Fruit fly (Drosophila melanogaster) whole organism, embryonic: ENCODE results near the gene stas.

ENCODE experiments used
- Bgb ChIP-seq: fragments of 200-800 bp; sonication (Bioruptor generic); IDR thresholded peaks from 2 replicates; pipeline ENCODE4 v1.3.6; 2022; ENCODE audit warnings: missing biosample characterization, missing genetic modification characterization; ENCODE audit not compliant: partially characterized antibody
- CG1024 ChIP-seq: fragments of 200-800 bp; sonication (Bioruptor generic); IDR thresholded peaks from 2 replicates; pipeline ENCODE4 v1.3.6; 2022; ENCODE audit warnings: missing biosample characterization, missing genetic modification characterization
- CG11560 ChIP-seq: fragments of 200-800 bp; sonication (Bioruptor generic); IDR thresholded peaks from 3 replicates; pipeline ENCODE4 v1.3.6; 2022; ENCODE audit warnings: missing biosample characterization, missing genetic modification characterization
- CG11723 ChIP-seq: fragments of 200-800 bp; sonication (Bioruptor generic); optimal IDR thresholded peaks from 2 replicates; lab custom pipeline; 2017; ENCODE audit warnings: missing biosample characterization, mild to moderate bottlenecking, missing genetic modification characterization
- CG12391 ChIP-seq: fragments of 200-800 bp; sonication (Bioruptor generic); optimal IDR thresholded peaks from 3 replicates; lab custom pipeline; 2018; ENCODE audit warnings: missing biosample characterization, mild to moderate bottlenecking, missing genetic modification characterization, moderate library complexity
- CG12769 ChIP-seq: fragments of 200-800 bp; sonication (Bioruptor generic); optimal IDR thresholded peaks from 2 replicates; lab custom pipeline; 2019; ENCODE audit warnings: missing biosample characterization, mild to moderate bottlenecking, missing genetic modification characterization, moderate library complexity
- CG14860 ChIP-seq: fragments of 200-800 bp; sonication (Bioruptor generic); IDR thresholded peaks from 3 replicates; pipeline ENCODE4 v1.3.6; 2022; ENCODE audit warnings: missing biosample characterization, missing genetic modification characterization; ENCODE audit not compliant: partially characterized antibody
- CG15479 ChIP-seq: fragments of 200-800 bp; sonication (Bioruptor generic); optimal IDR thresholded peaks from 3 replicates; lab custom pipeline; 2019; ENCODE audit warnings: missing biosample characterization, mild to moderate bottlenecking, missing genetic modification characterization, moderate library complexity
- CG17802 ChIP-seq: fragments of 200-800 bp; sonication (Bioruptor generic); optimal IDR thresholded peaks from 2 replicates; lab custom pipeline; 2018; ENCODE audit warnings: missing biosample characterization, mild to moderate bottlenecking, missing genetic modification characterization, moderate library complexity
- CG17912 ChIP-seq: fragments of 200-800 bp; sonication (Bioruptor generic); optimal IDR thresholded peaks from 2 replicates; lab custom pipeline; 2018; ENCODE audit warnings: missing biosample characterization, mild to moderate bottlenecking, missing genetic modification characterization
- CG18262 ChIP-seq: fragments of 200-800 bp; optimal IDR thresholded peaks from 3 replicates; lab custom pipeline; 2019; ENCODE audit warnings: missing biosample characterization, mild to moderate bottlenecking, missing genetic modification characterization, moderate library complexity
- CG2116 ChIP-seq: fragments of 200-800 bp; sonication (Bioruptor generic); optimal IDR thresholded peaks from 3 replicates; lab custom pipeline; 2018; ENCODE audit warnings: missing biosample characterization, mild to moderate bottlenecking, missing genetic modification characterization
- CG2129 ChIP-seq: fragments of 200-800 bp; sonication (Bioruptor generic); IDR thresholded peaks from 2 replicates; pipeline ENCODE4 v1.3.6; 2022; ENCODE audit warnings: missing biosample characterization, missing genetic modification characterization; ENCODE audit not compliant: partially characterized antibody
- CG30020 ChIP-seq: fragments of 200-800 bp; optimal IDR thresholded peaks from 2 replicates; lab custom pipeline; 2019; ENCODE audit warnings: missing biosample characterization, mild to moderate bottlenecking, missing genetic modification characterization, moderate library complexity
- CG33557 ChIP-seq: fragments of 200-800 bp; sonication (Bioruptor generic); optimal IDR thresholded peaks from 2 replicates; lab custom pipeline; 2019; ENCODE audit warnings: missing biosample characterization, mild to moderate bottlenecking, missing genetic modification characterization, moderate library complexity
- CG8359 ChIP-seq: fragments of 200-800 bp; sonication (Bioruptor generic); optimal IDR thresholded peaks from 2 replicates; lab custom pipeline; 2017; ENCODE audit warnings: missing biosample characterization, mild to moderate bottlenecking, missing genetic modification characterization, borderline replicate concordance
- CG8944 ChIP-seq: fragments of 200-800 bp; sonication (Bioruptor generic); optimal IDR thresholded peaks from 3 replicates; lab custom pipeline; 2016; ENCODE audit warnings: missing biosample characterization, missing genetic modification characterization
- CG9215 ChIP-seq: fragments of 200-800 bp; sonication (Bioruptor generic); IDR thresholded peaks from 2 replicates; pipeline ENCODE4 v1.3.6; 2022; ENCODE audit warnings: missing biosample characterization, missing genetic modification characterization
- CG9437 ChIP-seq: fragments of 200-800 bp; sonication (Bioruptor generic); optimal IDR thresholded peaks from 2 replicates; lab custom pipeline; 2018; ENCODE audit warnings: missing biosample characterization, mild to moderate bottlenecking, missing genetic modification characterization
- CG9797 ChIP-seq: fragments of 200-800 bp; sonication (Bioruptor generic); optimal IDR thresholded peaks from 3 replicates; lab custom pipeline; 2018; ENCODE audit warnings: missing biosample characterization, mild to moderate bottlenecking, missing genetic modification characterization
- D ChIP-seq, 2 experiments: fragments of 200-800 bp in 1 of 2; fragments of >200 bp in 1 of 2; sonication (Bioruptor generic) in 1 of 2; optimal IDR thresholded peaks; 2 replicates in 1 of 2; 3 replicates in 1 of 2; lab custom pipeline; 2017; ENCODE audit warnings: mild to moderate bottlenecking in 1 of 2, missing biosample characterization in 1 of 2, missing genetic modification characterization in 1 of 2, missing genetic modification reagents in 1 of 2
- E2f1 ChIP-seq: fragments of 200-800 bp; sonication (Bioruptor generic); IDR thresholded peaks from 2 replicates; pipeline ENCODE4 v1.3.6; 2022; ENCODE audit warnings: missing biosample characterization, missing genetic modification characterization
- Fer1 ChIP-seq: fragments of 200-800 bp; sonication (Bioruptor generic); optimal IDR thresholded peaks from 2 replicates; lab custom pipeline; 2017; ENCODE audit warnings: missing biosample characterization, mild to moderate bottlenecking, missing genetic modification characterization
- HLH4C ChIP-seq: fragments of 200-800 bp; sonication (Bioruptor generic); IDR thresholded peaks from 3 replicates; pipeline ENCODE4 v1.3.6; 2022; ENCODE audit warnings: missing biosample characterization, missing genetic modification characterization; ENCODE audit not compliant: partially characterized antibody
- Hr78 ChIP-seq, 2 experiments: fragments of 200-800 bp in 1 of 2; fragments of >200 bp in 1 of 2; sonication (Bioruptor generic) in 1 of 2; optimal IDR thresholded peaks; 2 replicates each; lab custom pipeline; 2017 to 2019; ENCODE audit warnings: missing biosample characterization in 2 of 2, missing genetic modification characterization in 2 of 2, mild to moderate bottlenecking in 1 of 2, moderate library complexity in 1 of 2
- Rfx ChIP-seq: fragments of 200-800 bp; sonication (Bioruptor generic); IDR thresholded peaks from 2 replicates; pipeline ENCODE4 v1.3.6; 2022; ENCODE audit warnings: missing biosample characterization, missing genetic modification characterization
- Sry-δ ChIP-seq: fragments of 200-800 bp; sonication (Bioruptor generic); optimal IDR thresholded peaks from 2 replicates; lab custom pipeline; 2016; ENCODE audit warnings: missing biosample characterization, missing genetic modification characterization
- Xbp1 ChIP-seq: fragments of 200-800 bp; sonication (Bioruptor generic); optimal IDR thresholded peaks from 3 replicates; lab custom pipeline; 2016; ENCODE audit warnings: missing biosample characterization, mild to moderate bottlenecking, missing genetic modification characterization
- amos ChIP-seq: fragments of 200-800 bp; sonication (Bioruptor generic); IDR thresholded peaks from 2 replicates; pipeline ENCODE4 v1.3.6; 2022; ENCODE audit warnings: missing biosample characterization, missing genetic modification characterization; ENCODE audit not compliant: partially characterized antibody
- crc ChIP-seq: fragments of 200-800 bp; sonication (Bioruptor generic); optimal IDR thresholded peaks from 2 replicates; lab custom pipeline; 2016; ENCODE audit warnings: missing biosample characterization, missing genetic modification characterization
- eyg ChIP-seq: fragments of 200-800 bp; sonication (Bioruptor generic); optimal IDR thresholded peaks from 3 replicates; lab custom pipeline; 2016; ENCODE audit warnings: missing biosample characterization, missing genetic modification characterization
- fd64A ChIP-seq: fragments of 200-800 bp; sonication (Bioruptor generic); optimal IDR thresholded peaks from 3 replicates; lab custom pipeline; 2018; ENCODE audit warnings: missing biosample characterization, mild to moderate bottlenecking, missing genetic modification characterization
- gfzf ChIP-seq: fragments of 200-800 bp; sonication (Bioruptor generic); optimal IDR thresholded peaks from 2 replicates; lab custom pipeline; 2016; ENCODE audit warnings: missing biosample characterization, mild to moderate bottlenecking, missing genetic modification characterization, moderate library complexity
- hb ChIP-seq: fragments of 200-800 bp; sonication (Bioruptor generic); IDR thresholded peaks from 3 replicates; pipeline ENCODE4 v1.3.6; 2022; ENCODE audit warnings: missing biosample characterization, missing genetic modification characterization; ENCODE audit not compliant: partially characterized antibody
- hbn ChIP-seq: fragments of 200-800 bp; sonication (Bioruptor generic); IDR thresholded peaks from 2 replicates; pipeline ENCODE4 v1.3.6; 2022; ENCODE audit warnings: missing biosample characterization, missing genetic modification characterization; ENCODE audit not compliant: partially characterized antibody
- her ChIP-seq: fragments of 200-800 bp; sonication (Bioruptor generic); optimal IDR thresholded peaks from 2 replicates; lab custom pipeline; 2016; ENCODE audit warnings: missing biosample characterization, missing genetic modification characterization
- inv ChIP-seq: fragments of 200-800 bp; sonication (Bioruptor generic); IDR thresholded peaks from 2 replicates; pipeline ENCODE4 v1.3.6; 2022; ENCODE audit warnings: missing biosample characterization, missing genetic modification characterization; ENCODE audit not compliant: partially characterized antibody
- lilli ChIP-seq: fragments of 200-800 bp; sonication (Bioruptor generic); optimal IDR thresholded peaks from 3 replicates; lab custom pipeline; 2016; ENCODE audit warnings: missing biosample characterization, missing genetic modification characterization
- nerfin-2 ChIP-seq: fragments of 200-800 bp; sonication (Bioruptor generic); IDR thresholded peaks from 2 replicates; pipeline ENCODE4 v1.3.6; 2022; ENCODE audit warnings: missing biosample characterization, missing genetic modification characterization; ENCODE audit not compliant: partially characterized antibody
- nom ChIP-seq: fragments of 200-800 bp; sonication (Bioruptor generic); optimal IDR thresholded peaks from 2 replicates; lab custom pipeline; 2017; ENCODE audit warnings: missing biosample characterization, missing genetic modification characterization, mild to moderate bottlenecking, moderate library complexity, missing genetic modification reagents
- prd ChIP-seq, 3 experiments: fragments of >200 bp in 2 of 3; fragments of 200-800 bp in 1 of 3; sonication (Bioruptor generic) in 1 of 3; optimal IDR thresholded peaks in 2 of 3; IDR thresholded peaks in 1 of 3; 2 replicates in 2 of 3; 3 replicates in 1 of 3; pipeline versions ENCODE4 v1.3.6 to Lab custom; 2017 to 2022; ENCODE audit warnings: missing biosample characterization in 1 of 3, missing genetic modification characterization in 1 of 3
- sc ChIP-seq, 3 experiments: fragments of >200 bp in 2 of 3; fragments of 200-800 bp in 1 of 3; sonication (Bioruptor generic) in 1 of 3; optimal IDR thresholded peaks; 2 replicates in 2 of 3; 3 replicates in 1 of 3; lab custom pipeline; 2017; ENCODE audit warnings: mild to moderate bottlenecking in 1 of 3, missing biosample characterization in 1 of 3, missing genetic modification characterization in 1 of 3, missing genetic modification reagents in 1 of 3
- sna ChIP-seq: fragments of 200-800 bp; sonication (Bioruptor generic); IDR thresholded peaks from 2 replicates; pipeline ENCODE4 v1.3.6; 2022; ENCODE audit warnings: missing biosample characterization, missing genetic modification characterization; ENCODE audit not compliant: partially characterized antibody
- ssp ChIP-seq: fragments of 200-800 bp; sonication (Bioruptor generic); IDR thresholded peaks from 2 replicates; pipeline ENCODE4 v1.3.6; 2022; ENCODE audit warnings: missing biosample characterization, missing genetic modification characterization
- tin ChIP-seq: fragments of 200-800 bp; sonication (Bioruptor generic); optimal IDR thresholded peaks from 3 replicates; lab custom pipeline; 2016; ENCODE audit warnings: missing biosample characterization, missing genetic modification characterization
- tio ChIP-seq: fragments of 200-800 bp; sonication (Bioruptor generic); optimal IDR thresholded peaks from 2 replicates; lab custom pipeline; 2017; ENCODE audit warnings: missing biosample characterization, missing genetic modification characterization, inconsistent platforms
- usp ChIP-seq: fragments of >200 bp; optimal IDR thresholded peaks from 2 replicates; lab custom pipeline; 2017; ENCODE audit warnings: missing biosample characterization, missing genetic modification characterization

Gene stas

DNA sequence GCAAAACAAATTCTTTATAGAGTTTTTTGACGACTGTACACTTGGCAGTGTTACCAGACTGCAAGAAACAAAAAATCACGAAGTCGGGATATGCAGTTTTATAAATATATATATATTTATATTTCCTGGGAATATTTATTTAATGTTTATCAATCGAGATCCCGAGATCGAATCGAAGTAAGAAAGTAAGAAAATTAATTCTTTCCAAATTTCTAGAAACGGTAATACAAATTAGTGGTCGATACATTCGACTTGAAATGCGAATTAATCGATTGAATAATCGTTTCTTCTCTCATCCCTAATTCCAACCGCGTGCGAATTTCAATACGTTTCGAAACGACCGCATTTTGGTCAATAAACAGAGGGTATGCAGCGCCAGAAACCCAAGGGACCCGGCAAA lies 8.3 kb upstream of the stas start, which contains the start of the genes CG8289 and CG5800 (continued):
- peak; percentile 42 for TF ChIP-seq CG18262 (tag; lab: Kevin White, UChicago)
- no peak for TF ChIP-seq lilli
- peak; percentile 74 for TF ChIP-seq CG9797
- TF ChIP-seq sc (optimal IDR thresholded peaks at IDR 0.05; lab: Kevin White, UChicago): no peak
- no peak for TF ChIP-seq sc (GFP tag; optimal IDR thresholded peaks at IDR 0.05; lab: Kevin White, UChicago)
- peak; percentile 32 for TF ChIP-seq Fer1 (GFP tag; lab: Kevin White, UChicago)
- no peak for TF ChIP-seq CG17912 (GFP tag; lab: Kevin White, UChicago)
- TF ChIP-seq CG8359 (GFP tag; lab: Kevin White, UChicago): no peak
- no peak for TF ChIP-seq tio (GFP tag; lab: Kevin White, UChicago)
- TF ChIP-seq hb (GFP tag; lab: Robert Waterston, UW): 0 out of 3 replicates have a peak, but pooled peaks have one; percentile 14
- TF ChIP-seq D (optimal IDR thresholded peaks at IDR 0.05; lab: Kevin White, UChicago): no peak
- TF ChIP-seq D (GFP tag; optimal IDR thresholded peaks at IDR 0.05; lab: Kevin White, UChicago): no peak
- no peak for TF ChIP-seq ssp
- TF ChIP-seq CG8944: no peak
- peak; percentile 39 for TF ChIP-seq CG30020
- no peak for TF ChIP-seq CG14860 (GFP tag; lab: Robert Waterston, UW)
- peak; percentile 20 for TF ChIP-seq CG33557 (GFP tag; lab: Kevin White, UChicago)
- no peak for TF ChIP-seq fd64A
- peak; percentile 49 for TF ChIP-seq inv (GFP tag; lab: Robert Waterston, UW)
- no peak for TF ChIP-seq CG11723 (GFP tag; lab: Kevin White, UChicago)
- TF ChIP-seq hbn: peak; percentile 41; the same call in 1 of the 2 replicates
- 0 out of 2 replicates have a peak, but pooled peaks have one; percentile 13 for TF ChIP-seq nerfin-2 (GFP tag; lab: Robert Waterston, UW)
- peak; percentile 22 for TF ChIP-seq Xbp1 (GFP tag; lab: Kevin White, UChicago)
- no peak for TF ChIP-seq CG9437 (GFP tag; lab: Kevin White, UChicago)
- peak; percentile 37; the same call in 1 of the 3 replicates for TF ChIP-seq HLH4C (GFP tag; lab: Robert Waterston, UW)
- TF ChIP-seq CG1024 (GFP tag; lab: Robert Waterston, UW): no peak
- peak; percentile 45; the same call in 1 of the 2 replicates for TF ChIP-seq CG2129 (GFP tag; lab: Robert Waterston, UW)
- TF ChIP-seq Hr78 (GFP tag; optimal IDR thresholded peaks at IDR 0.05; lab: Kevin White, UChicago): no peak
- no peak for TF ChIP-seq CG9215 (GFP tag; lab: Robert Waterston, UW)
- TF ChIP-seq eyg (GFP tag; lab: Kevin White, UChicago): no peak
- TF ChIP-seq CG2116 (GFP tag; lab: Kevin White, UChicago): peak; percentile 65
- TF ChIP-seq nom: no peak
- TF ChIP-seq sna (GFP tag; lab: Robert Waterston, UW): peak; percentile 59
- peak; percentile 47 for TF ChIP-seq Bgb (GFP tag; lab: Robert Waterston, UW)
- TF ChIP-seq CG11560: peak; percentile 92
- TF ChIP-seq Sry-δ (GFP tag; lab: Kevin White, UChicago): peak; percentile 79
- TF ChIP-seq prd (optimal IDR thresholded peaks at IDR 0.05; lab: Kevin White, UChicago): no peak
- TF ChIP-seq prd (GFP tag; IDR thresholded peaks at IDR 0.05; lab: Robert Waterston, UW): no peak
- no peak for TF ChIP-seq CG15479
- TF ChIP-seq CG12391 (tag; lab: Kevin White, UChicago): peak; percentile 71
- no peak for TF ChIP-seq CG12769
- TF ChIP-seq her: no peak
- TF ChIP-seq tin (GFP tag; lab: Kevin White, UChicago): peak; percentile 4
- no peak for TF ChIP-seq Rfx
- TF ChIP-seq gfzf (GFP tag; lab: Kevin White, UChicago): peak; percentile 59
- TF ChIP-seq crc (GFP tag; lab: Kevin White, UChicago): no peak
- peak; percentile 68 for TF ChIP-seq amos (GFP tag; lab: Robert Waterston, UW)
- no peak for TF ChIP-seq usp
- TF ChIP-seq E2f1 (GFP tag; lab: Robert Waterston, UW): no peak
- no peak for TF ChIP-seq CG17802 (tag; lab: Kevin White, UChicago)
